Fruit fly (Drosophila melanogaster) whole organism, adult: ENCODE measurements around the gene CG7530.

Experiments
- CG12768 ChIP-seq: fragments of 200-800 bp; sonication (Bioruptor generic); optimal IDR thresholded peaks from 2 replicates; lab custom pipeline; 2017; ENCODE audit warnings: missing biosample characterization, missing genetic modification characterization, mild to moderate bottlenecking, moderate library complexity, missing genetic modification reagents
- CG14711 ChIP-seq: fragments of 200-800 bp; sonication (Bioruptor generic); optimal IDR thresholded peaks from 2 replicates; lab custom pipeline; 2018; ENCODE audit warnings: missing biosample characterization, mild to moderate bottlenecking, missing genetic modification characterization, moderate library complexity
- CG33017 ChIP-seq: fragments of 200-800 bp; sonication (Bioruptor generic); optimal IDR thresholded peaks from 2 replicates; lab custom pipeline; 2018; ENCODE audit warnings: missing biosample characterization, mild to moderate bottlenecking, missing genetic modification characterization, moderate library complexity
- CG7045 ChIP-seq: fragments of 200-800 bp; sonication (Bioruptor generic); optimal IDR thresholded peaks from 2 replicates; lab custom pipeline; 2017; ENCODE audit warnings: missing biosample characterization, mild to moderate bottlenecking, missing genetic modification characterization
- CG7101 ChIP-seq: fragments of 200-800 bp; sonication (Bioruptor generic); optimal IDR thresholded peaks from 2 replicates; lab custom pipeline; 2018; ENCODE audit warnings: missing biosample characterization, mild to moderate bottlenecking, missing genetic modification characterization, moderate library complexity
- Clk ChIP-seq: fragments of 200-800 bp; sonication (Bioruptor generic); optimal IDR thresholded peaks from 2 replicates; lab custom pipeline; 2017; ENCODE audit warnings: missing biosample characterization, missing genetic modification characterization
- Hr96 ChIP-seq: fragments of 200-800 bp; sonication (Bioruptor generic); optimal IDR thresholded peaks from 2 replicates; lab custom pipeline; 2016; ENCODE audit warnings: missing biosample characterization, missing genetic modification characterization
- Mnt ChIP-seq: fragments of 200-800 bp; sonication (Bioruptor generic); optimal IDR thresholded peaks from 2 replicates; lab custom pipeline; 2016; ENCODE audit warnings: missing biosample characterization, mild to moderate bottlenecking, missing genetic modification characterization
- kay ChIP-seq: fragments of 200-800 bp; sonication (Bioruptor generic); peaks from one replicate; lab custom pipeline; 2016; ENCODE audit warnings: missing biosample characterization, missing genetic modification characterization, borderline replicate concordance
- ovo ChIP-seq: fragments of 200-800 bp; sonication (Bioruptor generic); optimal IDR thresholded peaks from 2 replicates; lab custom pipeline; 2016; ENCODE audit warnings: missing biosample characterization, missing genetic modification characterization
- toe ChIP-seq: fragments of 200-800 bp; sonication (Bioruptor generic); optimal IDR thresholded peaks from 2 replicates; lab custom pipeline; 2016; ENCODE audit warnings: missing biosample characterization, missing genetic modification characterization

DNA sequence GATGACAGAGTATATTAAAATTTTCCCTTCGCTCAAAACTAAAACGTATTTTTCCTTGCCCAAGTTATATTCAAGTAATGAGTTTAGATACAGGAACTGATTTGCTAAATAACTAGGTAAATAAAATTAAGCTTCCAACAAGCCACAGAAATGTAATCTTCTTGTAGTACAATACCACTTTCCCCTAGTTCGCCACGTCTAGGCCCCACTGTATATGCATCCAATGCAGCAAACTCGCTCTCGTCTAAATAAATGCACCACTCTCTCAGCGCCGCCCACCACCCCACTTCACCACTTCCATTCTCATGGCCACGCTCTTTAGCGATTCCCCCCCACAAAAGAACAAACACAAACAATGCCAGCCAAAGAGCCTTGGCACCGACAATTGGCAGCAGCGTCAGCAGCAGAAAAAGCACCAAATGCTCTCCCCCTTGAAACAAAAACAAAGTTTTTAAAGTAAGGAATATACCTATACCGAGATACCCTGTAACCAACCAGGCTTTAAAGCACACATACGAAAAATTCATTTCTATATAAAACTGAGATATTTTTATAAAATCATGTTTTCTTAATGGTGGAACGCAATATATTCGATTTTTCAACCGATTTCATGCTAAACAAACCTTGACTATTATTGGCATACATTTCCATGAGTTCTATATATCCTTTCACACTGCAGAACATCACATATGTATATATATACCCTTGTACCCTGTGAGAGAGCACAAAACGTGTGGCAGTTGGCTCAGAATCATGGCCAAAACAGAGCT is 3.5 kb upstream of the CG7530 start:
- TF ChIP-seq CG12768 (peak; percentile 52), ovo (GFP tag; lab: Kevin White, UChicago) (no peak), Clk (GFP tag; lab: Kevin White, UChicago) (no peak), Mnt (GFP tag; lab: Kevin White, UChicago) (no peak), CG7045 (GFP tag; lab: Kevin White, UChicago) (peak; percentile 26), CG33017 (tag; lab: Kevin White, UChicago) (no peak), toe (peak; percentile 23), Hr96 (GFP tag; lab: Kevin White, UChicago) (peak; percentile 16), CG14711 (tag; lab: Kevin White, UChicago) (no peak), CG7101 (tag; lab: Kevin White, UChicago) (no peak), kay (GFP tag; lab: Kevin White, UChicago) (peak; percentile 51)
